Fruit fly (Drosophila melanogaster) whole organism, prepupa: Measurements from ENCODE around the gene Mrp4.

Experiments
- Hr39 ChIP-seq: fragments of 200-800 bp; sonication (Bioruptor generic); optimal IDR thresholded peaks from 2 replicates; lab custom pipeline; 2016; ENCODE audit warnings: missing biosample characterization, missing genetic modification characterization
- Sox102F ChIP-seq: fragments of 200-800 bp; sonication (Bioruptor generic); optimal IDR thresholded peaks from 2 replicates; lab custom pipeline; 2016; ENCODE audit warnings: missing biosample characterization, mild to moderate bottlenecking, missing genetic modification characterization
- topi ChIP-seq: fragments of 200-800 bp; sonication (Bioruptor generic); optimal IDR thresholded peaks from 3 replicates; lab custom pipeline; 2016; ENCODE audit warnings: missing biosample characterization, missing genetic modification characterization

DNA sequence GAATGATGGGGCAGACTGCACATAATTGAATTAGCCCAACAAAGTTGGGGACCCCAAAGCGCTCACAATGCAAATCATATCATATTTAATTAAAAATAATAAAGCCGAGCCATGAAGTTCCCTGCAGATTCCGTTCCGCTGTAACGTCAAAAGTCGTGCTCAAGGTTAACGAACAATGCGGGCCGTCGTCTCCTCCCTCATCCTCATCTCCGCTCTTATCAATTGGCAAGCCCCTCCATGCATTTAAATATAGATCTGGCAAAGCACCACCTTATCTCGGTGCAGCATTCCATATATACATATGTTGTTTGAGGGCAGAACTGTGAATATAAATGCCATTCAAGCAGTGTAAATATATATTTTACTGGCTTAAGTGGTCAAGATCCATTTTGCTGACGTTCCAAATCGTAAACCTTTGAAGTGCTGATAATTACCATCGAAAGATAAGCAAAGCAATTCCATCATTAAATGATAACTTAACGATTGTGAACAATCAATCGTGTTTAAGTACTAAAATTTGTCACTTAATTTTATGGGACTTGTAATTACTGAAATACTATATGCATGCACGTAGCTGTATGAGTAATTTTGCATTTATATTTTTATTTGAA is 4.2 kb upstream of the Mrp4 start:
- TF ChIP-seq Sox102F (peak; percentile 0), Hr39 (GFP tag; lab: Kevin White, UChicago) (no peak), topi (GFP tag; lab: Kevin White, UChicago) (no peak)
